Worm (Caenorhabditis elegans) whole organism, early embryonic: ENCODE results near the gene C11E4.7.

Experiments used
- B0310.2 ChIP-seq: sonication (generic microtip); optimal IDR thresholded peaks from 2 replicates; lab custom pipeline; 2016; ENCODE audit warnings: mild to moderate bottlenecking, missing genetic modification characterization, missing compliant biosample characterization
- F13C5.2 ChIP-seq: sonication (generic microtip); optimal IDR thresholded peaks from 2 replicates; lab custom pipeline; 2017; ENCODE audit warnings: mild to moderate bottlenecking, missing genetic modification characterization, inconsistent platforms, missing compliant biosample characterization
- aly-1 ChIP-seq: sonication (generic microtip); optimal IDR thresholded peaks from 2 replicates; lab custom pipeline; 2016; ENCODE audit warnings: missing genetic modification characterization, missing compliant biosample characterization
- ama-1 ChIP-seq: fragments of 150-350 bp; optimal IDR thresholded peaks from 2 replicates; lab custom pipeline; 2014
- ceh-13 ChIP-seq: fragments of 200-800 bp; sonication (Bioruptor generic); optimal IDR thresholded peaks from 2 replicates; lab custom pipeline; 2018; ENCODE audit warnings: mild to moderate bottlenecking, missing genetic modification characterization, missing compliant biosample characterization
- ceh-36 ChIP-seq: sonication (generic microtip); optimal IDR thresholded peaks from 2 replicates; lab custom pipeline; 2016; ENCODE audit warnings: missing genetic modification characterization, inconsistent platforms, missing compliant biosample characterization
- ets-7 ChIP-seq: sonication (generic microtip); optimal IDR thresholded peaks from 2 replicates; lab custom pipeline; 2016; ENCODE audit warnings: missing genotype, missing genetic modification characterization, missing compliant biosample characterization
- flt-1 ChIP-seq: fragments of 200-800 bp; sonication (Bioruptor generic); IDR thresholded peaks from 2 replicates; pipeline ENCODE4 v1.3.6; 2022; ENCODE audit warnings: missing genetic modification characterization, missing compliant biosample characterization
- hmbx-1 ChIP-seq: sonication (generic microtip); optimal IDR thresholded peaks from 2 replicates; lab custom pipeline; 2016; ENCODE audit warnings: mild to moderate bottlenecking, missing genetic modification characterization, missing compliant biosample characterization
- hmg-4 ChIP-seq: fragments of 200-800 bp; sonication (Bioruptor generic); optimal IDR thresholded peaks from 2 replicates; lab custom pipeline; 2018; ENCODE audit warnings: mild to moderate bottlenecking, missing genetic modification characterization, missing compliant biosample characterization
- hnd-1 ChIP-seq: sonication (generic microtip); optimal IDR thresholded peaks from 2 replicates; lab custom pipeline; 2016; ENCODE audit warnings: missing genetic modification characterization, missing compliant biosample characterization
- pes-1 ChIP-seq: fragments of 200-800 bp; sonication (Bioruptor generic); IDR thresholded peaks from 2 replicates; pipeline ENCODE4 v1.3.6; 2022; ENCODE audit warnings: missing genetic modification reagents, missing genetic modification characterization, missing compliant biosample characterization
- scrt-1 ChIP-seq: fragments of 200-800 bp; sonication (Bioruptor generic); IDR thresholded peaks from 2 replicates; pipeline ENCODE4 v1.3.6; 2022; ENCODE audit warnings: missing genetic modification characterization, missing compliant biosample characterization
- sea-1 ChIP-seq: fragments of 200-800 bp; sonication (Bioruptor generic); conservative IDR thresholded peaks from 2 replicates; pipeline ENCODE4 v1.3.6; 2022; ENCODE audit warnings: missing genetic modification characterization, missing compliant biosample characterization
- tbx-11 ChIP-seq: fragments of 200-800 bp; sonication (Bioruptor generic); IDR thresholded peaks from 2 replicates; pipeline ENCODE4 v1.3.6; 2022; ENCODE audit warnings: missing genetic modification characterization, missing compliant biosample characterization
- tbx-37 ChIP-seq: fragments of 200-800 bp; sonication (Bioruptor generic); conservative IDR thresholded peaks from 2 replicates; pipeline ENCODE4 v1.3.6; 2022; ENCODE audit warnings: missing genetic modification reagents, missing genetic modification characterization, missing compliant biosample characterization
- tra-4 ChIP-seq: sonication (generic microtip); optimal IDR thresholded peaks from 2 replicates; lab custom pipeline; 2017; ENCODE audit warnings: missing genetic modification characterization, missing compliant biosample characterization

C11E4.7 gene

ce11 chrX:9665944-9666343 is 48.9 kb downstream of the C11E4.7 start:
- TF ChIP-seq tbx-37 (no peak), tbx-11 (GFP tag; lab: Robert Waterston, UW) (no peak), F13C5.2 (tag; lab: Kevin White, UChicago) (no peak), ceh-13 (GFP tag; lab: Kevin White, UChicago) (no peak), flt-1 (GFP tag; lab: Robert Waterston, UW) (no peak), hnd-1 (no peak), B0310.2 (tag; lab: Kevin White, UChicago) (no peak), sea-1 (no peak), aly-1 (no peak), tra-4 (no peak), hmbx-1 (tag; lab: Kevin White, UChicago) (no peak), hmg-4 (GFP tag; lab: Kevin White, UChicago) (no peak), ceh-36 (tag; lab: Kevin White, UChicago) (no peak), ets-7 (tag; lab: Kevin White, UChicago) (no peak), ama-1 (lab: Kevin White, UChicago) (no peak), pes-1 (GFP tag; lab: Robert Waterston, UW) (no peak), scrt-1 (no peak)

ce11 chrX:9667391-9667790 is 50.4 kb downstream of the C11E4.7 start:
- TF ChIP-seq hmg-4 (GFP tag; lab: Kevin White, UChicago) (no peak), tbx-11 (GFP tag; lab: Robert Waterston, UW) (no peak), hnd-1 (no peak), flt-1 (GFP tag; lab: Robert Waterston, UW) (no peak), ets-7 (tag; lab: Kevin White, UChicago) (no peak), aly-1 (no peak), F13C5.2 (tag; lab: Kevin White, UChicago) (no peak), scrt-1 (no peak), ceh-13 (GFP tag; lab: Kevin White, UChicago) (no peak), ama-1 (lab: Kevin White, UChicago) (no peak), hmbx-1 (tag; lab: Kevin White, UChicago) (no peak), sea-1 (no peak)

ce11 chrX:9668554-9668953 is 51.5 kb downstream of the C11E4.7 start, which contains the start of gene T14B1.1:
Gene T14B1.1 (minus strand): TSS chrX:9668723.
- no peak for TF ChIP-seq hmg-4 (GFP tag; lab: Kevin White, UChicago)
- TF ChIP-seq F13C5.2 (tag; lab: Kevin White, UChicago): peak; percentile 1
